Fruit fly (Drosophila melanogaster): ENCODE measurements around the gene CG6845.

Gene CG6845

DNA sequence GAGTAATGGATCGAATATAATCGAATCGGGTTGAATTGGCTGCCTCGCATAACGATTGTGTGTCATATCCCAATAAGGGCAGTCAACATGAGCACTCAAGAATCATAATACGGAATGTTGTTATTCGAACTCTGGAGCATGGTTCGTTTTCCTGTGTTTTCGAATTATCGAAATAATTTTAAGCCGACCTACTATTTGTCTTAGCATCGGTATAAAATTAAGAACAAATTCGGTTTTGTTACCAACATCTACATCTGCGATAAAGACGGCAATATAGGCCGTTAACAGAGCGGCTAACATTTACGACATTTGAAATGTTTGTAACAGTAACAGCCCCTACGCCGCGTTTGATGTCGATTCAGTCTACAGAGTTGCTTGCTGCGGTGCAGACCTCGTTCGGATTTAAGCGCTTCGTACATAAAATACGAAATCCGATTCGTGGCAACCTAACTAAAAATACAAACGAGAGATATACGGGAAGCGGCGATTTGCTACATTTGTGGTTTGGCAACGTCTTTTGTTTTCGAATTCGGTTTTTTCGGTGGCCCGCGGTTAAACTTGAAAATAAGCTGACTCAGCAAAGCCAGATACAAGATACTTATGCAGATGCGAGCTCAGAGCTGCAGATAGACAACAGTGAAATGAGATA lies 14.3 kb downstream of the CG6845 start (continued):
- peak; percentile 26 for TF ChIP-seq CG15269 (tag; optimal IDR thresholded peaks at IDR 0.05)
- TF ChIP-seq CG11085 (GFP tag; IDR thresholded peaks at IDR 0.05): no peak
- TF ChIP-seq stwl (tag; optimal IDR thresholded peaks at IDR 0.05): peak; percentile 27
- no peak for TF ChIP-seq CG6791 (GFP tag; IDR thresholded peaks at IDR 0.05; ENCODE audit: partially characterized antibody)
- TF ChIP-seq gro (GFP tag; optimal IDR thresholded peaks at IDR 0.05): peak; percentile 61
- no peak for TF ChIP-seq ranshi (GFP tag; IDR thresholded peaks at IDR 0.05)
- no peak for TF ChIP-seq HLH54F (GFP tag; optimal IDR thresholded peaks at IDR 0.05)
- no peak for TF ChIP-seq CG1233 (GFP tag; optimal IDR thresholded peaks at IDR 0.05)
- peak; percentile 40 for TF ChIP-seq CG2678 (tag; optimal IDR thresholded peaks at IDR 0.05)
- peak; percentile 91 for TF ChIP-seq Med (GFP tag)
- TF ChIP-seq Bteb2 (GFP tag; optimal IDR thresholded peaks at IDR 0.05): peak; percentile 4
- TF ChIP-seq CG11696 (GFP tag; IDR thresholded peaks at IDR 0.05): no peak
- no peak for TF ChIP-seq inv (GFP tag; IDR thresholded peaks at IDR 0.05; ENCODE audit: partially characterized antibody)
- 0 out of 2 replicates have a peak, but pooled peaks have one; percentile 11 for TF ChIP-seq onecut (GFP tag; IDR thresholded peaks at IDR 0.05)
- TF ChIP-seq CG13624 (GFP tag; optimal IDR thresholded peaks at IDR 0.05): no peak
- no peak for TF ChIP-seq fd102C (GFP tag; optimal IDR thresholded peaks at IDR 0.05)
- no peak for TF ChIP-seq jumu (GFP tag; optimal IDR thresholded peaks at IDR 0.05)
- TF ChIP-seq CG6254 (GFP tag; optimal IDR thresholded peaks at IDR 0.05): no peak
- TF ChIP-seq CG13296 (GFP tag; optimal IDR thresholded peaks at IDR 0.05): peak; percentile 55
- TF ChIP-seq pb (GFP tag; optimal IDR thresholded peaks at IDR 0.05): no peak
- peak; percentile 14; the same call in 1 of the 3 replicates for TF ChIP-seq sr (GFP tag; IDR thresholded peaks at IDR 0.05)
- TF ChIP-seq CG16815 (GFP tag; optimal IDR thresholded peaks at IDR 0.05): no peak
- TF ChIP-seq ac (GFP tag; optimal IDR thresholded peaks at IDR 0.05): no peak
- no peak for TF ChIP-seq CG6689 (GFP tag; IDR thresholded peaks at IDR 0.05)
- no peak for TF ChIP-seq CG12744 (GFP tag; optimal IDR thresholded peaks at IDR 0.05)
- TF ChIP-seq fru (optimal IDR thresholded peaks at IDR 0.05): no peak
- no peak for TF ChIP-seq CG30020 (tag; optimal IDR thresholded peaks at IDR 0.05)
- TF ChIP-seq crol (GFP tag; IDR thresholded peaks at IDR 0.05): no peak
- TF ChIP-seq fd64A (GFP tag; optimal IDR thresholded peaks at IDR 0.05): no peak
- peak; percentile 14 for TF ChIP-seq CG10147 (GFP tag; optimal IDR thresholded peaks at IDR 0.05)
- no peak for TF ChIP-seq CG4360 (GFP tag; IDR thresholded peaks at IDR 0.05)
- TF ChIP-seq rib (GFP tag; IDR thresholded peaks at IDR 0.05): no peak
- TF ChIP-seq disco-r (GFP tag; optimal IDR thresholded peaks at IDR 0.05): no peak
- TF ChIP-seq CG4707 (GFP tag; optimal IDR thresholded peaks at IDR 0.05): no peak
- no peak for TF ChIP-seq psq (GFP tag; optimal IDR thresholded peaks at IDR 0.05)
- no peak for TF ChIP-seq CG10431 (GFP tag; optimal IDR thresholded peaks at IDR 0.05)
- no peak for TF ChIP-seq esg (GFP tag; conservative IDR thresholded peaks at IDR 0.05)
- TF ChIP-seq btn (GFP tag; optimal IDR thresholded peaks at IDR 0.05): no peak
- peak; percentile 61 for TF ChIP-seq lab (GFP tag; optimal IDR thresholded peaks at IDR 0.05)
- no peak for TF ChIP-seq vnd (GFP tag; IDR thresholded peaks at IDR 0.05; ENCODE audit: partially characterized antibody)
- no peak for TF ChIP-seq yki (optimal IDR thresholded peaks at IDR 0.05)
- no peak for TF ChIP-seq Dp (GFP tag; optimal IDR thresholded peaks at IDR 0.05)
- peak; percentile 95; the same call in 3 of the 4 replicates for TF ChIP-seq chinmo (GFP tag; IDR thresholded peaks at IDR 0.05; ENCODE audit: partially characterized antibody)
- no peak for TF ChIP-seq Nf-YA (GFP tag; IDR thresholded peaks at IDR 0.05)
- TF ChIP-seq CG10979 (tag; optimal IDR thresholded peaks at IDR 0.05): no peak
- no peak for TF ChIP-seq CG15479 (GFP tag; optimal IDR thresholded peaks at IDR 0.05)
- TF ChIP-seq Nf-YB (GFP tag; optimal IDR thresholded peaks at IDR 0.05): no peak
- no peak for TF ChIP-seq CG2889 (GFP tag; IDR thresholded peaks at IDR 0.05)
- no peak for TF ChIP-seq Neu2 (GFP tag; optimal IDR thresholded peaks at IDR 0.05; ENCODE audit: borderline replicate concordance)
- TF ChIP-seq H2.0 (GFP tag; IDR thresholded peaks at IDR 0.05): no peak
- no peak for TF ChIP-seq H15 (GFP tag; IDR thresholded peaks at IDR 0.05)

Measured in whole organism, embryonic.